Fruit fly (Drosophila melanogaster): ENCODE measurements around the gene CG5225.

The CG5225 gene

DNA sequence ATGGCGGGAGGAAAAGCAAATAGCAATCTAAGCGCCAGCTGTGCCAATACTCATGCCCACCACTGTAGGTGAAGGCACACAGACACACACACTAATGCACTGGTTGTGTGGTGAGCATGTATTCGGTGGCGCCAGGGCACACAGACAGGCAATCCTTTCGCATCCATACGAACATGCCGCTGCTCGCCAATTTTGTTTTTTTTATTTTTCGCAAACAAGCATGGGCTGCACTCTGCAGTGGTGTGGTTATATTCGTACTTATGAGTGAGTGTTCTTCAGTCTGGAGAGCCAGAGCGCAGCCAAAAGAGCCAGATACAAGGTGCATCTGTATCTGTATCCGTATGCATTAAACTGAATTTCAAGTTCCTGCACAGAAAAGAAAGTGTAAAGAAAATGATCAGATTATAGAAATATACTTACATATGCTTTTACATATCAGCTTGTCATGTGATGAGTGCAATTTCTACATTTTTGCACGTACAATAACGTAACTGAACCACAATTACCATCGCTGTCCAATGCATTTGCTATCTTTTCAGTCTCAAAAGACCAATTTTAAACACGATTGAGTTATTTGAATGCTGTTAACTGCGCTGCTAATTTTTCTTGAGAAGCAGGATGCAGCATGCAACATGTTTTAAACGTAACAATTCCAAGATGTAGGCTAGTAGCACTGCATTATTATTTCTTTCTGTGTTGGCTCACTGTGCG lies 30.8 kb downstream of the CG5225 start:
- TF ChIP-seq ey (GFP tag; optimal IDR thresholded peaks at IDR 0.05) (peak; percentile 70), jim (GFP tag; optimal IDR thresholded peaks at IDR 0.05) (peak; percentile 56), Vsx2 (GFP tag; optimal IDR thresholded peaks at IDR 0.05; ENCODE audit: partially characterized antibody) (no peak), Hr78 (GFP tag; optimal IDR thresholded peaks at IDR 0.05) (peak; percentile 14), rgr (GFP tag; optimal IDR thresholded peaks at IDR 0.05) (peak; percentile 48), Rel (GFP tag; optimal IDR thresholded peaks at IDR 0.05) (peak; percentile 23), Rel (tag; optimal IDR thresholded peaks at IDR 0.05) (no peak), GATAd (GFP tag; optimal IDR thresholded peaks at IDR 0.05) (no peak), brk (GFP tag; optimal IDR thresholded peaks at IDR 0.05) (peak; percentile 83), OdsH (GFP tag; optimal IDR thresholded peaks at IDR 0.05) (peak; percentile 60), Dif (GFP tag; optimal IDR thresholded peaks at IDR 0.05; ENCODE audit: partially characterized antibody) (peak; percentile 17), Jra (GFP tag; optimal IDR thresholded peaks at IDR 0.05) (peak; percentile 46), br (GFP tag; optimal IDR thresholded peaks at IDR 0.05) (peak; percentile 24), fru (GFP tag; optimal IDR thresholded peaks at IDR 0.05) (peak; percentile 69), sv (GFP tag; optimal IDR thresholded peaks at IDR 0.05) (no peak), h (GFP tag; optimal IDR thresholded peaks at IDR 0.05) (peak; percentile 38), foxo (GFP tag; optimal IDR thresholded peaks at IDR 0.05) (peak in 1 of 2 experiments; percentile 67), N (GFP tag; optimal IDR thresholded peaks at IDR 0.05) (peak; percentile 72), dmrt93B (GFP tag; optimal IDR thresholded peaks at IDR 0.05) (peak; percentile 60), CrebA (GFP tag; optimal IDR thresholded peaks at IDR 0.05; ENCODE audit: borderline replicate concordance) (peak; percentile 12), Hr83 (GFP tag; optimal IDR thresholded peaks at IDR 0.05; ENCODE audit: poor library complexity, severe bottlenecking) (peak; percentile 83), psq (GFP tag; optimal IDR thresholded peaks at IDR 0.05) (peak; percentile 53), woc (GFP tag; optimal IDR thresholded peaks at IDR 0.05) (no peak), pan (optimal IDR thresholded peaks at IDR 0.05) (no peak), HLH106 (tag; optimal IDR thresholded peaks at IDR 0.05) (peak; percentile 13), dsf (GFP tag; optimal IDR thresholded peaks at IDR 0.05; ENCODE audit: borderline replicate concordance) (no peak), tai (GFP tag; optimal IDR thresholded peaks at IDR 0.05) (no peak), Abd-B (GFP tag; optimal IDR thresholded peaks at IDR 0.05) (no peak), dl (GFP tag; optimal IDR thresholded peaks at IDR 0.05; ENCODE audit: insufficient read depth in 1 of 2, partially characterized antibody in 2 of 2) (peak in 1 of 2 experiments; percentile 58), Sp1 (GFP tag; optimal IDR thresholded peaks at IDR 0.05) (peak; percentile 34), Myc (optimal IDR thresholded peaks at IDR 0.05) (no peak), CG9705 (GFP tag; optimal IDR thresholded peaks at IDR 0.05) (peak; percentile 22)

DNA sequence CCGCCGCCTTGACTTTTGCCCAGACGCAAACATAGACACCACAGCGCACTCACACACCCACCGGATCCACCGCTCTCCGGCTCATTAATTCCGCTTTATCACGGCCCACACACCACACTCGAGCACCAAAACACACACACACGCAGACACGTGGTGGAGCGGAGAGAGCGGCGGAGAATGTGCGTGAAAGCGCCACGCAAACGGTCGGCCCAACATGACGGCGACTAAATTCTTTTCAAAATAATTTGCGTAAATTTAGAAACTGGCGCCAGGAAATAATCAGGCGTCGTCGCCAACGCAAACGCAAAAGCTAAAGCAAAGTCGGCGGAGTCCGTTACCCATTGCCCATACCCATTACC lies 31.3 kb downstream of the CG5225 start:
- TF ChIP-seq Dif (GFP tag; optimal IDR thresholded peaks at IDR 0.05; ENCODE audit: partially characterized antibody) = peak; percentile 34
- TF ChIP-seq N (GFP tag; optimal IDR thresholded peaks at IDR 0.05) = no peak
- TF ChIP-seq dl (GFP tag; optimal IDR thresholded peaks at IDR 0.05; ENCODE audit: insufficient read depth in 1 of 2, partially characterized antibody in 2 of 2) = peak in 1 of 2 experiments; percentile 27

DNA sequence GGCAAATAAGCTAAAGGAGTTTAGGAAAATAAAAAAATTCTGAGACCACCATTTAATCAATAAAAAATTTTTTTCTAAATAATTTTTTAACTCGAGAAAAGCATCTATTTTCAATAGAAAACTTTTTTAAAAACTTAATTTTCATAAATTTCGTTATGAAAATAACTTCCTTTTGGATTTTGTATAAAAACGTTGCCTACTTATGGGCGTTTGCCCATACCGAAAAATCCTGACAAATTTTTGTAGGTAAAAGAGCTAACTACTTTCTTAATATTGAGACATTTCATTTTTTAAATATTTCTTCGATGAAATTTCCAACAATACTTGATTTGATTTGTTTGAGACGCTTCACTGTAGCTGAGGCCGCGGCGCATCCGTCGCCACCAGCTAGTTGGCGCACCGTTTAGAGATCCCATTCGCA lies 31.8 kb downstream of the CG5225 start:
- peak in 1 of 2 experiments; percentile 20 for TF ChIP-seq foxo (GFP tag; optimal IDR thresholded peaks at IDR 0.05)
- TF ChIP-seq rgr (GFP tag; optimal IDR thresholded peaks at IDR 0.05) = no peak
- no peak for TF ChIP-seq Hr78 (GFP tag; optimal IDR thresholded peaks at IDR 0.05)
- TF ChIP-seq sv (GFP tag; optimal IDR thresholded peaks at IDR 0.05) = peak; percentile 32
- TF ChIP-seq usp (GFP tag; optimal IDR thresholded peaks at IDR 0.05) = no peak
- no peak for TF ChIP-seq Hr83 (GFP tag; optimal IDR thresholded peaks at IDR 0.05; ENCODE audit: poor library complexity, severe bottlenecking)
- TF ChIP-seq psq (GFP tag; optimal IDR thresholded peaks at IDR 0.05) = peak; percentile 12
- no peak for TF ChIP-seq Hnf4 (GFP tag; optimal IDR thresholded peaks at IDR 0.05)
- TF ChIP-seq Sp1 (GFP tag; optimal IDR thresholded peaks at IDR 0.05) = no peak
- peak; percentile 20 for TF ChIP-seq woc (GFP tag; optimal IDR thresholded peaks at IDR 0.05)
- peak; percentile 31 for TF ChIP-seq ey (GFP tag; optimal IDR thresholded peaks at IDR 0.05)
- no peak for TF ChIP-seq N (GFP tag; optimal IDR thresholded peaks at IDR 0.05)
- TF ChIP-seq fru (GFP tag; optimal IDR thresholded peaks at IDR 0.05) = peak; percentile 16
- no peak for TF ChIP-seq Rel (GFP tag; optimal IDR thresholded peaks at IDR 0.05)
- no peak for TF ChIP-seq Rel (tag; optimal IDR thresholded peaks at IDR 0.05)
